Fruit fly (Drosophila melanogaster) whole organism, adult: ENCODE data around the gene CG5104.
A peak's percentile ranks its signal among the peaks of the same experiment; 100 is the strongest.

ENCODE experiments used
- CG11617 ChIP-seq: fragments of 200-800 bp; sonication (Bioruptor generic); optimal IDR thresholded peaks from 2 replicates; lab custom pipeline; 2017; ENCODE audit warnings: mild to moderate bottlenecking, missing biosample characterization, missing genetic modification reagents, missing genetic modification characterization
- CG1620 ChIP-seq: fragments of 200-800 bp; sonication (Bioruptor generic); optimal IDR thresholded peaks from 2 replicates; lab custom pipeline; 2016; ENCODE audit warnings: missing biosample characterization, missing genetic modification characterization
- CG7045 ChIP-seq: fragments of 200-800 bp; sonication (Bioruptor generic); optimal IDR thresholded peaks from 2 replicates; lab custom pipeline; 2017; ENCODE audit warnings: missing biosample characterization, mild to moderate bottlenecking, missing genetic modification characterization
- Clk ChIP-seq: fragments of 200-800 bp; sonication (Bioruptor generic); optimal IDR thresholded peaks from 2 replicates; lab custom pipeline; 2017; ENCODE audit warnings: missing biosample characterization, missing genetic modification characterization
- kay ChIP-seq: fragments of 200-800 bp; sonication (Bioruptor generic); peaks from one replicate; lab custom pipeline; 2016; ENCODE audit warnings: missing biosample characterization, missing genetic modification characterization, borderline replicate concordance
- toe ChIP-seq: fragments of 200-800 bp; sonication (Bioruptor generic); optimal IDR thresholded peaks from 2 replicates; lab custom pipeline; 2016; ENCODE audit warnings: missing biosample characterization, missing genetic modification characterization

DNA sequence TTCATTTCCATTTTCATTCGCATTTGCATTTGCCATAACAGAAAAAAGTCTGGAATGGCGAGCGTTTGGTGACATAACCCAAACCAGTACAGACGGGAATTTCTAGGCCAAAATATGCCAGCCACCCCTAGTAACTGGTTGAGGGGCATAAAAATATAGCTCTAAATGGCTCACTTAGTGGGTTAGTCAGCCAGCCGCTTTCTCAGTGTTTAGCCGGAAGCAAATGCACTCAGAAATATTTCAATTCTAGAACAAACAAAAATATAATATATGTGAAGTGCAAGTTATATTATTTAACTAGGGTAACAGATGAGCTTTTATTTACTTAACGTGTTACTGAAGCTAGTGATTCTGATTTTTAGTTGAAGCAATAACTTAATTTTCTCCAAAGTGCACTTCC, 16.1 kb downstream of the CG5104 start:
- no peak for TF ChIP-seq CG11617 (GFP tag; lab: Kevin White, UChicago)
- peak; percentile 63 for TF ChIP-seq kay
- no peak for TF ChIP-seq CG7045 (GFP tag; lab: Kevin White, UChicago)
- no peak for TF ChIP-seq Clk (GFP tag; lab: Kevin White, UChicago)
- no peak for TF ChIP-seq toe (GFP tag; lab: Kevin White, UChicago)
- TF ChIP-seq CG1620 (GFP tag; lab: Kevin White, UChicago), result no peak
